Fruit fly (Drosophila melanogaster) whole organism, adult: ENCODE data around the gene Cypl.

ENCODE experiments used
- CG11617 ChIP-seq: fragments of 200-800 bp; sonication (Bioruptor generic); optimal IDR thresholded peaks from 2 replicates; lab custom pipeline; 2017; ENCODE audit warnings: mild to moderate bottlenecking, missing biosample characterization, missing genetic modification reagents, missing genetic modification characterization
- Mnt ChIP-seq: fragments of 200-800 bp; sonication (Bioruptor generic); optimal IDR thresholded peaks from 2 replicates; lab custom pipeline; 2016; ENCODE audit warnings: missing biosample characterization, mild to moderate bottlenecking, missing genetic modification characterization

DNA sequence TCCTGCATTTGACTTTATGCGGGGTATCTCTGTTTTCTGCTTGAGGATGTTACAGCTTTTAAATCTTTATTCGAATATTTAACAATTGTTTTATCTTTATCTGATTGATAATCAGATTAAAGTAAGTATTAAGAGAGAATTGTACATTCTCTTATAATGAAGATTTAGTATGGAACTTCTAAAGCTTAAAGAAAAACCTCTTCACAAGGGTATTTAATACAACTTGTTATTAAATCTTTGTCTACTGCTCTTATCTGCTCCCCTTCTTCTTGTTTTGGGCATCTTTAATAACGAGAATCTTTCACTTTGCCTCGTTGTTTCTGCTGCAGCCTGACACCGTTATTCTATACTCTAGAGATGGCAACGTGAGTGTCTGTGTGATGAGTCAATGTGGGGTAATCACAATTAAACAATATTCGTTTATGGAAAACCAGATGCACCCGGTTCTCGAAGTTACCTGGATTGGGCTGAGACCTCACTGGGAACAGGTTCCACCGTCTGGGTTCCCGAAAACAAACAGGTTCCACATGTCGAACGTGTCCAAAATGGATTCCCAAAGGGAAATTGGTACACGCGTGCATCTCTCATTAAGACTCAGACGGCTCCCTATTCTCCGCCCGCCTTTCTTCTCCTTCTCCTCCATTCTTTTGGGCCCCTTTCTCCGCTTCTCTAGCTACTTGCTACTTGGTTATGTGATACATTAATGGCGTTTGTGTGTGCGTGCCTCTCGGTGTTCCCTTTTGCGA, 7.5 kb upstream of the Cypl start:
- TF ChIP-seq CG11617 (GFP tag; lab: Kevin White, UChicago) (no peak), Mnt (no peak)
